Fruit fly (Drosophila melanogaster) whole organism, embryonic: Measurements from ENCODE around the gene Clbn.

Experiments used
- Ada2b ChIP-seq: fragments of 200-800 bp; sonication (Bioruptor generic); IDR thresholded peaks from 2 replicates; pipeline ENCODE4 v1.3.6; 2022; ENCODE audit warnings: missing biosample characterization, missing genetic modification characterization
- CG10209 ChIP-seq: fragments of 200-800 bp; sonication (Bioruptor generic); optimal IDR thresholded peaks from 3 replicates; lab custom pipeline; 2017; ENCODE audit warnings: missing biosample characterization, mild to moderate bottlenecking, missing genetic modification characterization, missing genetic modification reagents
- CG12071 ChIP-seq: fragments of 200-800 bp; sonication (Bioruptor generic); optimal IDR thresholded peaks from 3 replicates; lab custom pipeline; 2018; ENCODE audit warnings: missing biosample characterization, mild to moderate bottlenecking, missing genetic modification characterization
- CG15479 ChIP-seq: fragments of 200-800 bp; sonication (Bioruptor generic); optimal IDR thresholded peaks from 3 replicates; lab custom pipeline; 2019; ENCODE audit warnings: missing biosample characterization, mild to moderate bottlenecking, missing genetic modification characterization, moderate library complexity
- CG17328 ChIP-seq: fragments of 200-800 bp; sonication (Bioruptor generic); IDR thresholded peaks from 2 replicates; pipeline ENCODE4 v1.3.6; 2022; ENCODE audit warnings: missing biosample characterization, missing genetic modification characterization
- CG18764 ChIP-seq: fragments of 200-800 bp; sonication (Bioruptor generic); optimal IDR thresholded peaks from 3 replicates; lab custom pipeline; 2016; ENCODE audit warnings: missing biosample characterization, missing genetic modification characterization
- CG2129 ChIP-seq: fragments of 200-800 bp; sonication (Bioruptor generic); IDR thresholded peaks from 2 replicates; pipeline ENCODE4 v1.3.6; 2022; ENCODE audit warnings: missing biosample characterization, missing genetic modification characterization; ENCODE audit not compliant: partially characterized antibody
- CG2875 ChIP-seq: fragments of 200-800 bp; sonication (Bioruptor generic); optimal IDR thresholded peaks from 2 replicates; lab custom pipeline; 2017; ENCODE audit warnings: missing biosample characterization, mild to moderate bottlenecking, missing genetic modification characterization, missing genetic modification reagents
- CG2889 ChIP-seq: fragments of 200-800 bp; sonication (Bioruptor generic); IDR thresholded peaks from 3 replicates; pipeline ENCODE4 v1.3.6; 2022; ENCODE audit warnings: missing biosample characterization, missing genetic modification characterization
- CG31365 ChIP-seq: fragments of 200-800 bp; sonication (Bioruptor generic); optimal IDR thresholded peaks from 2 replicates; lab custom pipeline; 2018; ENCODE audit warnings: missing biosample characterization, mild to moderate bottlenecking, missing genetic modification characterization
- CG31388 ChIP-seq: fragments of 200-800 bp; sonication (Bioruptor generic); optimal IDR thresholded peaks from 2 replicates; lab custom pipeline; 2016; ENCODE audit warnings: missing biosample characterization, missing genetic modification characterization
- CG32767 ChIP-seq: fragments of 200-800 bp; sonication (Bioruptor generic); IDR thresholded peaks from 2 replicates; pipeline ENCODE4 v1.3.6; 2022; ENCODE audit warnings: missing biosample characterization, missing genetic modification characterization
- CG3281 ChIP-seq: fragments of 200-800 bp; sonication (Bioruptor generic); optimal IDR thresholded peaks from 3 replicates; lab custom pipeline; 2017; ENCODE audit warnings: missing biosample characterization, mild to moderate bottlenecking, missing genetic modification characterization
- CG6813 ChIP-seq: fragments of 200-800 bp; sonication (Bioruptor generic); optimal IDR thresholded peaks from 2 replicates; lab custom pipeline; 2017; ENCODE audit warnings: missing biosample characterization, missing genetic modification characterization, mild to moderate bottlenecking, moderate library complexity, missing genetic modification reagents
- D ChIP-seq, 2 experiments: fragments of 200-800 bp in 1 of 2; fragments of >200 bp in 1 of 2; sonication (Bioruptor generic) in 1 of 2; optimal IDR thresholded peaks; 2 replicates in 1 of 2; 3 replicates in 1 of 2; lab custom pipeline; 2017; ENCODE audit warnings: mild to moderate bottlenecking in 1 of 2, missing biosample characterization in 1 of 2, missing genetic modification characterization in 1 of 2, missing genetic modification reagents in 1 of 2
- HLH4C ChIP-seq: fragments of 200-800 bp; sonication (Bioruptor generic); IDR thresholded peaks from 3 replicates; pipeline ENCODE4 v1.3.6; 2022; ENCODE audit warnings: missing biosample characterization, missing genetic modification characterization; ENCODE audit not compliant: partially characterized antibody
- Lpt ChIP-seq: fragments of >200 bp; optimal IDR thresholded peaks from 2 replicates; lab custom pipeline; 2018; ENCODE audit warnings: missing biosample characterization, missing genetic modification characterization
- Poxn ChIP-seq: fragments of 200-800 bp; sonication (Bioruptor generic); IDR thresholded peaks from 2 replicates; pipeline ENCODE4 v1.3.6; 2022; ENCODE audit warnings: missing biosample characterization, missing genetic modification characterization
- Ssrp ChIP-seq: fragments of 200-800 bp; sonication (Bioruptor generic); optimal IDR thresholded peaks from 2 replicates; lab custom pipeline; 2018; ENCODE audit warnings: missing biosample characterization, mild to moderate bottlenecking, missing genetic modification characterization, moderate library complexity
- Stat92E ChIP-seq, 3 experiments: fragments of >200 bp in 2 of 3; fragments of 200-800 bp in 1 of 3; sonication (Bioruptor generic) in 1 of 3; optimal IDR thresholded peaks; 2 replicates each; lab custom pipeline; 2017 to 2019; ENCODE audit warnings: missing biosample characterization in 3 of 3, missing genetic modification characterization in 3 of 3, mild to moderate bottlenecking in 1 of 3, moderate library complexity in 1 of 3
- ato ChIP-seq: fragments of 200-800 bp; sonication (Bioruptor generic); IDR thresholded peaks from 2 replicates; pipeline ENCODE4 v1.3.6; 2022; ENCODE audit warnings: missing biosample characterization, missing genetic modification characterization; ENCODE audit not compliant: partially characterized antibody
- cad ChIP-seq: fragments of >200 bp; optimal IDR thresholded peaks from 2 replicates; lab custom pipeline; 2017; ENCODE audit warnings: missing biosample characterization, missing genetic modification characterization
- esg ChIP-seq: fragments of 200-800 bp; sonication (Bioruptor generic); conservative IDR thresholded peaks from 2 replicates; pipeline ENCODE4 v1.3.6; 2022; ENCODE audit warnings: missing biosample characterization, missing genetic modification characterization
- eyg ChIP-seq: fragments of 200-800 bp; sonication (Bioruptor generic); optimal IDR thresholded peaks from 3 replicates; lab custom pipeline; 2016; ENCODE audit warnings: missing biosample characterization, missing genetic modification characterization
- fd102C ChIP-seq: fragments of 200-800 bp; sonication (Bioruptor generic); optimal IDR thresholded peaks from 2 replicates; lab custom pipeline; 2018; ENCODE audit warnings: missing biosample characterization, mild to moderate bottlenecking, missing genetic modification characterization, moderate library complexity
- gfzf ChIP-seq: fragments of 200-800 bp; sonication (Bioruptor generic); optimal IDR thresholded peaks from 2 replicates; lab custom pipeline; 2016; ENCODE audit warnings: missing biosample characterization, mild to moderate bottlenecking, missing genetic modification characterization, moderate library complexity
- knrl ChIP-seq: fragments of 200-800 bp; sonication (Bioruptor generic); IDR thresholded peaks from 3 replicates; pipeline ENCODE4 v1.3.6; 2022; ENCODE audit warnings: missing biosample characterization, missing genetic modification characterization; ENCODE audit not compliant: partially characterized antibody
- lmd ChIP-seq: fragments of 200-800 bp; sonication (Bioruptor generic); IDR thresholded peaks from 2 replicates; pipeline ENCODE4 v1.3.6; 2022; ENCODE audit warnings: missing biosample characterization, missing genetic modification characterization
- mam ChIP-seq: fragments of 200-800 bp; sonication (Bioruptor generic); optimal IDR thresholded peaks from 3 replicates; lab custom pipeline; 2016; ENCODE audit warnings: missing biosample characterization, missing genetic modification characterization
- nerfin-2 ChIP-seq: fragments of 200-800 bp; sonication (Bioruptor generic); IDR thresholded peaks from 2 replicates; pipeline ENCODE4 v1.3.6; 2022; ENCODE audit warnings: missing biosample characterization, missing genetic modification characterization; ENCODE audit not compliant: partially characterized antibody
- pum ChIP-seq: fragments of 200-800 bp; sonication (Bioruptor generic); optimal IDR thresholded peaks from 2 replicates; lab custom pipeline; 2016; ENCODE audit warnings: missing biosample characterization, missing genetic modification characterization
- shn ChIP-seq: fragments of 200-800 bp; sonication (Bioruptor generic); optimal IDR thresholded peaks from 3 replicates; lab custom pipeline; 2016; ENCODE audit warnings: missing biosample characterization, missing genetic modification characterization
- sim ChIP-seq: fragments of 200-800 bp; sonication (Bioruptor generic); IDR thresholded peaks from 2 replicates; pipeline ENCODE4 v1.3.6; 2022; ENCODE audit warnings: missing biosample characterization, missing genetic modification characterization
- sna ChIP-seq: fragments of 200-800 bp; sonication (Bioruptor generic); IDR thresholded peaks from 2 replicates; pipeline ENCODE4 v1.3.6; 2022; ENCODE audit warnings: missing biosample characterization, missing genetic modification characterization; ENCODE audit not compliant: partially characterized antibody
- tin ChIP-seq: fragments of 200-800 bp; sonication (Bioruptor generic); optimal IDR thresholded peaks from 3 replicates; lab custom pipeline; 2016; ENCODE audit warnings: missing biosample characterization, missing genetic modification characterization
- tll ChIP-seq, 2 experiments: fragments of 200-800 bp in 1 of 2; fragments of >200 bp in 1 of 2; sonication (Bioruptor generic) in 1 of 2; optimal IDR thresholded peaks; 2 replicates each; lab custom pipeline; 2017 to 2019; ENCODE audit warnings: missing biosample characterization in 2 of 2, missing genetic modification characterization in 2 of 2, mild to moderate bottlenecking in 1 of 2, moderate library complexity in 1 of 2
- tna ChIP-seq: fragments of 200-800 bp; sonication (Bioruptor generic); IDR thresholded peaks from 2 replicates; pipeline ENCODE4 v1.3.6; 2022; ENCODE audit warnings: missing biosample characterization, missing genetic modification characterization; ENCODE audit not compliant: partially characterized antibody
- twi ChIP-seq: fragments of 200-800 bp; optimal IDR thresholded peaks from 2 replicates; lab custom pipeline; 2019; ENCODE audit warnings: missing biosample characterization, mild to moderate bottlenecking, missing genetic modification characterization, moderate library complexity
- zen ChIP-seq: fragments of 200-800 bp; sonication (Bioruptor generic); optimal IDR thresholded peaks from 3 replicates; lab custom pipeline; 2018; ENCODE audit warnings: missing biosample characterization, mild to moderate bottlenecking, missing genetic modification characterization, moderate library complexity
- zfh2 ChIP-seq: fragments of 200-800 bp; sonication (Bioruptor generic); optimal IDR thresholded peaks from 2 replicates; lab custom pipeline; 2016; ENCODE audit warnings: missing biosample characterization, missing genetic modification characterization

Gene Clbn

DNA sequence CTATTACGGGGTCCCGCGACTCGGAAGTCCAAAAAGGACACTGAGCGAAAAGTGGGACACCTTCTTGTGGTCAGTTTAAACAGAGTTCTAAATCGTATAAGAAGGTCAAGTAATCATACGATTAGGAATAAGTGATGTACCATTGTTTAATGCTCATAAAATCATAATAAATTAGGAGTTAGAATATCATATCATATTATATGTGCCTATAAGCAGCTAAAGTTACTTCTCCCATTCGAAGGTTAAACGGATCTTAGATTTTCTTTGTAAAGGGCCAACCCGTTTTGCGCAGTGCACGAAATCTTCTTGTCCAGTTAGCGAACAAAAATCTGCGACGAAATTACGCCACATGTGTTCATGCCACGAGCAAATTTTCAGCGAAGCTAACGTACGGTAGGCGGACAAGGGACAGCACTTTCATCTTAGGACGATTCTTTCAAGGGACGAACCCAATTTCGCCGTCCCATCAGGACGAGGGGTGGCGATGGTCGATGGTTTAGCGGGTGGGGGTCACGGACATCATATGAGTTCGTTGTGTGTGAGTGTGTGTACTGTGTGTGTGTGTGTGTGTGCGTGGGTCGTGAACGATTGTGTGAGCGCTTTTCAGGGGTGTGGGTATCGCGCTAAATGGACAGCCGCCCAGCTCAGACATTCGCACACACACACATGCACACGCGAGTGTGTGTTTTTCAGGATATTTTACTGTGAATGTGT lies 41.1 kb downstream of the Clbn start (continued):
- TF ChIP-seq CG31365 (tag; lab: Kevin White, UChicago), result peak; percentile 30
- peak; percentile 32; the same call in 1 of the 2 replicates for TF ChIP-seq Ada2b
- peak; percentile 31 for TF ChIP-seq Ssrp (tag; lab: Kevin White, UChicago)
- TF ChIP-seq zfh2 (GFP tag; lab: Kevin White, UChicago), result peak; percentile 4
- TF ChIP-seq tin, result peak; percentile 22
- TF ChIP-seq nerfin-2 (GFP tag; lab: Robert Waterston, UW), result no peak
- TF ChIP-seq CG2129 (GFP tag; lab: Robert Waterston, UW), result no peak
- TF ChIP-seq HLH4C (GFP tag; lab: Robert Waterston, UW), result no peak
- no peak for TF ChIP-seq Poxn (GFP tag; lab: Robert Waterston, UW)
- TF ChIP-seq CG32767 (GFP tag; lab: Robert Waterston, UW), result no peak
- TF ChIP-seq lmd (GFP tag; lab: Robert Waterston, UW), result peak; percentile 50
- no peak for TF ChIP-seq sna (GFP tag; lab: Robert Waterston, UW)
- peak; percentile 52 for TF ChIP-seq CG3281 (GFP tag; lab: Kevin White, UChicago)
- no peak for TF ChIP-seq Lpt
- TF ChIP-seq pum (GFP tag; lab: Kevin White, UChicago), result no peak
- no peak for TF ChIP-seq CG12071
- no peak for TF ChIP-seq CG31388 (GFP tag; lab: Kevin White, UChicago)
- TF ChIP-seq Stat92E (GFP tag; optimal IDR thresholded peaks at IDR 0.05; lab: Kevin White, UChicago), result no peak
- TF ChIP-seq CG2875 (GFP tag; lab: Kevin White, UChicago), result no peak
- TF ChIP-seq knrl (GFP tag; lab: Robert Waterston, UW), result no peak
- TF ChIP-seq, all 482 proteins: peak for 168

DNA sequence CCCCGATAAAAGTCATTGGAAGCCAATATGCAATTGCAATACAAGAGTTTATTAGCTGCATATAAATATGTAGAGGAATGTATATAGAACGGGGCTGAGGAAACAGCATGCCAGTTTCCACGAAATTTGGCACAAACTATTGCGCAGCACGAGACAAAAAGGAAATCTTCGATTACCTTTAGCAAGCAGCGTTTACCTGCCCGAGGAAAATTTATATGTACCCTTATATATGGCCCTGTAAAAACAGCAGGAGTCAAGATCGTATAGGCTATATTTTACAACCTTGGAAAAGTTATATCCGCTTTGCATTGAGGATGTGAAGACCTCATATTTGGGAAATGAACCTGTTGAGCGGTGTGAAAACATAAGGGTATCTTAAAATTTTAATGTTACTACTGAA lies 45.1 kb downstream of the Clbn start:
- TF ChIP-seq eyg (GFP tag; lab: Kevin White, UChicago), result no peak
- peak in 1 of 2 experiments; percentile 70 for TF ChIP-seq tll (GFP tag; optimal IDR thresholded peaks at IDR 0.05; lab: Kevin White, UChicago)
- peak; percentile 66 for TF ChIP-seq zen (tag; lab: Kevin White, UChicago)
- TF ChIP-seq CG17328 (GFP tag; lab: Robert Waterston, UW), result no peak
- no peak for TF ChIP-seq CG10209 (GFP tag; lab: Kevin White, UChicago)
- no peak for TF ChIP-seq sim (GFP tag; lab: Robert Waterston, UW)
- TF ChIP-seq cad (GFP tag; lab: Kevin White, UChicago), result peak; percentile 94
- TF ChIP-seq CG2889 (GFP tag; lab: Robert Waterston, UW), result no peak
- TF ChIP-seq fd102C (GFP tag; lab: Kevin White, UChicago), result peak; percentile 2
- no peak for TF ChIP-seq tna (GFP tag; lab: Robert Waterston, UW)
- TF ChIP-seq CG6813, result no peak
- TF ChIP-seq mam (GFP tag; lab: Kevin White, UChicago), result no peak
- TF ChIP-seq CG18764 (GFP tag; lab: Kevin White, UChicago), result no peak

DNA sequence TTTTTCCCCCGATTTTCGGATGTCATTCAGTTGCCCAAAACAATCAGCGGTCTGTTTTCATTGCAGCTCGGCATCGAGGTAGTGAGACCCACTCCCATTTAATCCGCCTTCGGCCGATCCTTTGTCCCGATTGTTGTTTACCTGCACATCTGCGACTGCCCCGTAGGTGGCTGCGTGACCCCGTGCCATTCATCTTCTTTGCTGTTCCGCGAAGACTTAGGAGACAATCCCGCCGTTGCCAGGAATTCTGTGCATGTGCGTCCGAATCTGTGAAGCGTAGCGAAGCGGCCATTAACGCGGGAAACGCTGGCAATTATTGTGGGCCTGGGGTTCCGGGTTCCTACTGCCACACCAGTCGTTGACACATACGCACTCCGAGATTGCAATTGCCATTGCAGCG lies 45.7 kb downstream of the Clbn start:
- no peak for TF ChIP-seq shn (GFP tag; lab: Kevin White, UChicago)
- no peak for TF ChIP-seq nerfin-2 (GFP tag; lab: Robert Waterston, UW)
- peak; percentile 10 for TF ChIP-seq twi (tag; lab: Kevin White, UChicago)
- peak; percentile 23 for TF ChIP-seq CG15479
- TF ChIP-seq ato, result no peak
- no peak for TF ChIP-seq gfzf
- no peak for TF ChIP-seq esg (GFP tag; lab: Robert Waterston, UW)
- peak; percentile 89 for TF ChIP-seq zen (tag; lab: Kevin White, UChicago)
- TF ChIP-seq D (optimal IDR thresholded peaks at IDR 0.05; lab: Kevin White, UChicago), result peak; percentile 92
- no peak for TF ChIP-seq D (GFP tag; optimal IDR thresholded peaks at IDR 0.05; lab: Kevin White, UChicago)
- TF ChIP-seq cad (GFP tag; lab: Kevin White, UChicago), result peak; percentile 18
